Fruit fly (Drosophila melanogaster) whole organism, embryonic: ENCODE results near the gene nonC.

Experiments
- CG10267 ChIP-seq: fragments of 200-800 bp; sonication (Bioruptor generic); optimal IDR thresholded peaks from 2 replicates; lab custom pipeline; 2018; ENCODE audit warnings: missing biosample characterization, mild to moderate bottlenecking, missing genetic modification characterization, moderate library complexity
- CG10979 ChIP-seq: fragments of 200-800 bp; sonication (Bioruptor generic); optimal IDR thresholded peaks from 2 replicates; lab custom pipeline; 2018; ENCODE audit warnings: missing biosample characterization, mild to moderate bottlenecking, missing genetic modification characterization, moderate library complexity
- CG11504 ChIP-seq: fragments of 200-800 bp; sonication (Bioruptor generic); optimal IDR thresholded peaks from 3 replicates; lab custom pipeline; 2019; ENCODE audit warnings: missing biosample characterization, mild to moderate bottlenecking, missing genetic modification characterization, moderate library complexity
- CG13424 ChIP-seq: fragments of 200-800 bp; sonication (Bioruptor generic); optimal IDR thresholded peaks from 2 replicates; lab custom pipeline; 2019; ENCODE audit warnings: missing biosample characterization, mild to moderate bottlenecking, missing genetic modification characterization, moderate library complexity
- CG13775 ChIP-seq: fragments of 200-800 bp; sonication (Bioruptor generic); optimal IDR thresholded peaks from 3 replicates; lab custom pipeline; 2017; ENCODE audit warnings: missing biosample characterization, mild to moderate bottlenecking, missing genetic modification characterization
- CG14667 ChIP-seq: fragments of 200-800 bp; sonication (Bioruptor generic); IDR thresholded peaks from 2 replicates; pipeline ENCODE4 v1.3.6; 2022; ENCODE audit warnings: missing biosample characterization, missing genetic modification characterization
- CG15269 ChIP-seq: fragments of 200-800 bp; sonication (Bioruptor generic); optimal IDR thresholded peaks from 2 replicates; lab custom pipeline; 2018; ENCODE audit warnings: missing biosample characterization, mild to moderate bottlenecking, missing genetic modification characterization, moderate library complexity
- CG17328 ChIP-seq: fragments of 200-800 bp; sonication (Bioruptor generic); IDR thresholded peaks from 2 replicates; pipeline ENCODE4 v1.3.6; 2022; ENCODE audit warnings: missing biosample characterization, missing genetic modification characterization
- CG17568 ChIP-seq: fragments of 200-800 bp; sonication (Bioruptor generic); optimal IDR thresholded peaks from 2 replicates; lab custom pipeline; 2018; ENCODE audit warnings: missing biosample characterization, mild to moderate bottlenecking, missing genetic modification characterization, moderate library complexity
- CG18619 ChIP-seq: fragments of 200-800 bp; sonication (Bioruptor generic); optimal IDR thresholded peaks from 3 replicates; lab custom pipeline; 2017; ENCODE audit warnings: missing biosample characterization, mild to moderate bottlenecking, missing genetic modification characterization
- CG30431 ChIP-seq: fragments of 200-800 bp; sonication (Bioruptor generic); optimal IDR thresholded peaks from 2 replicates; lab custom pipeline; 2017; ENCODE audit warnings: missing biosample characterization, missing genetic modification characterization
- CG3838 ChIP-seq: fragments of 200-800 bp; sonication (Bioruptor generic); optimal IDR thresholded peaks from 3 replicates; lab custom pipeline; 2016; ENCODE audit warnings: missing biosample characterization, missing genetic modification characterization
- CG4820 ChIP-seq: fragments of 200-800 bp; sonication (Bioruptor generic); optimal IDR thresholded peaks from 3 replicates; lab custom pipeline; 2016; ENCODE audit warnings: missing biosample characterization, missing genetic modification characterization
- CG6175 ChIP-seq: fragments of 200-800 bp; sonication (Bioruptor generic); IDR thresholded peaks from 3 replicates; pipeline ENCODE4 v1.3.6; 2022; ENCODE audit warnings: missing biosample characterization, missing genetic modification characterization
- CG6254 ChIP-seq: fragments of 200-800 bp; sonication (Bioruptor generic); optimal IDR thresholded peaks from 3 replicates; lab custom pipeline; 2017; ENCODE audit warnings: mild to moderate bottlenecking, missing biosample characterization, missing genetic modification reagents, missing genetic modification characterization
- CG7839 ChIP-seq: fragments of 200-800 bp; sonication (Bioruptor generic); optimal IDR thresholded peaks from 3 replicates; lab custom pipeline; 2018; ENCODE audit warnings: missing biosample characterization, mild to moderate bottlenecking, missing genetic modification characterization, moderate library complexity
- CG8290 ChIP-seq, 3 experiments: fragments of 200-800 bp; sonication (Bioruptor generic); optimal IDR thresholded peaks; 2 replicates each; lab custom pipeline; 2016 to 2019; ENCODE audit warnings: missing biosample characterization in 3 of 3, missing genetic modification characterization in 3 of 3, mild to moderate bottlenecking in 2 of 3, moderate library complexity in 1 of 3
- CG8359 ChIP-seq: fragments of 200-800 bp; sonication (Bioruptor generic); optimal IDR thresholded peaks from 2 replicates; lab custom pipeline; 2017; ENCODE audit warnings: missing biosample characterization, mild to moderate bottlenecking, missing genetic modification characterization, borderline replicate concordance
- CG9932 ChIP-seq: fragments of 200-800 bp; sonication (Bioruptor generic); IDR thresholded peaks from 2 replicates; pipeline ENCODE4 v1.3.6; 2022; ENCODE audit warnings: missing biosample characterization, missing genetic modification characterization
- Chrac-16 ChIP-seq: fragments of 200-800 bp; sonication (Bioruptor generic); optimal IDR thresholded peaks from 3 replicates; lab custom pipeline; 2016; ENCODE audit warnings: missing biosample characterization, missing genetic modification characterization
- CoRest ChIP-seq: fragments of 200-800 bp; sonication (Bioruptor generic); optimal IDR thresholded peaks from 3 replicates; lab custom pipeline; 2018; ENCODE audit warnings: missing biosample characterization, mild to moderate bottlenecking, missing genetic modification characterization, moderate library complexity
- Dbx ChIP-seq: fragments of 200-800 bp; sonication (Bioruptor generic); IDR thresholded peaks from 3 replicates; pipeline ENCODE4 v1.3.6; 2022; ENCODE audit warnings: missing biosample characterization, missing genetic modification characterization
- Deaf1 ChIP-seq: fragments of 200-800 bp; optimal IDR thresholded peaks from 3 replicates; lab custom pipeline; 2019; ENCODE audit warnings: missing biosample characterization, mild to moderate bottlenecking, missing genetic modification characterization, moderate library complexity
- Dp ChIP-seq: fragments of 200-800 bp; sonication (Bioruptor generic); optimal IDR thresholded peaks from 2 replicates; lab custom pipeline; 2018; ENCODE audit warnings: missing biosample characterization, mild to moderate bottlenecking, missing genetic modification characterization, moderate library complexity
- Eip74EF ChIP-seq, 2 experiments: fragments of 200-800 bp in 1 of 2; fragments of >200 bp in 1 of 2; sonication (Bioruptor generic) in 1 of 2; optimal IDR thresholded peaks; 2 replicates each; lab custom pipeline; 2017 to 2019; ENCODE audit warnings: missing biosample characterization in 2 of 2, missing genetic modification characterization in 2 of 2, mild to moderate bottlenecking in 1 of 2, moderate library complexity in 1 of 2
- Hr51 ChIP-seq, 2 experiments: fragments of 200-800 bp; sonication (Bioruptor generic); optimal IDR thresholded peaks; 2 replicates in 1 of 2; 3 replicates in 1 of 2; lab custom pipeline; 2016 to 2018; ENCODE audit warnings: missing biosample characterization in 2 of 2, missing genetic modification characterization in 2 of 2, mild to moderate bottlenecking in 1 of 2, moderate library complexity in 1 of 2
- Sox100B ChIP-seq: fragments of 200-800 bp; sonication (Bioruptor generic); optimal IDR thresholded peaks from 3 replicates; lab custom pipeline; 2018; ENCODE audit warnings: missing biosample characterization, mild to moderate bottlenecking, missing genetic modification characterization
- Sox102F ChIP-seq: fragments of 200-800 bp; sonication (Bioruptor generic); optimal IDR thresholded peaks from 2 replicates; lab custom pipeline; 2018; ENCODE audit warnings: missing biosample characterization, mild to moderate bottlenecking, missing genetic modification characterization, moderate library complexity
- amos ChIP-seq: fragments of 200-800 bp; sonication (Bioruptor generic); IDR thresholded peaks from 2 replicates; pipeline ENCODE4 v1.3.6; 2022; ENCODE audit warnings: missing biosample characterization, missing genetic modification characterization; ENCODE audit not compliant: partially characterized antibody
- br ChIP-seq: fragments of >200 bp; optimal IDR thresholded peaks from 2 replicates; lab custom pipeline; 2017
- cas ChIP-seq: fragments of 200-800 bp; sonication (Bioruptor generic); IDR thresholded peaks from 2 replicates; pipeline ENCODE4 v1.3.6; 2022; ENCODE audit warnings: missing biosample characterization, missing genetic modification characterization
- caup ChIP-seq: fragments of 200-800 bp; sonication (Bioruptor generic); optimal IDR thresholded peaks from 3 replicates; lab custom pipeline; 2017; ENCODE audit warnings: missing biosample characterization, mild to moderate bottlenecking, missing genetic modification characterization, moderate library complexity; ENCODE audit not compliant: severe bottlenecking
- chinmo ChIP-seq: fragments of 200-800 bp; sonication (Bioruptor generic); IDR thresholded peaks from 4 replicates; pipeline ENCODE4 v1.3.6; 2022; ENCODE audit warnings: missing biosample characterization, missing genetic modification characterization; ENCODE audit not compliant: partially characterized antibody
- chn ChIP-seq: fragments of 200-800 bp; sonication (Bioruptor generic); optimal IDR thresholded peaks from 2 replicates; lab custom pipeline; 2016; ENCODE audit warnings: missing biosample characterization, missing genetic modification characterization
- ci ChIP-seq: fragments of 200-800 bp; sonication (Bioruptor generic); IDR thresholded peaks from 3 replicates; pipeline ENCODE4 v1.3.6; 2022; ENCODE audit warnings: missing biosample characterization, missing genetic modification characterization
- crp ChIP-seq, 2 experiments: fragments of 200-800 bp; sonication (Bioruptor generic); optimal IDR thresholded peaks; 2 replicates in 1 of 2; 3 replicates in 1 of 2; lab custom pipeline; 2017; ENCODE audit warnings: missing biosample characterization in 2 of 2, missing genetic modification characterization in 2 of 2, mild to moderate bottlenecking in 1 of 2, moderate library complexity in 1 of 2
- dysf ChIP-seq: fragments of 200-800 bp; sonication (Bioruptor generic); IDR thresholded peaks from 3 replicates; pipeline ENCODE4 v1.3.6; 2022; ENCODE audit warnings: missing biosample characterization, missing genetic modification characterization
- ewg ChIP-seq: fragments of 200-800 bp; sonication (Bioruptor generic); optimal IDR thresholded peaks from 3 replicates; lab custom pipeline; 2017; ENCODE audit warnings: mild to moderate bottlenecking, missing biosample characterization, missing genetic modification reagents, missing genetic modification characterization
- eyg ChIP-seq: fragments of 200-800 bp; sonication (Bioruptor generic); optimal IDR thresholded peaks from 3 replicates; lab custom pipeline; 2016; ENCODE audit warnings: missing biosample characterization, missing genetic modification characterization
- gro ChIP-seq: fragments of 200-800 bp; sonication (Bioruptor generic); optimal IDR thresholded peaks from 2 replicates; lab custom pipeline; 2016; ENCODE audit warnings: missing biosample characterization, missing genetic modification characterization
- luna ChIP-seq: fragments of 200-800 bp; sonication (Bioruptor generic); optimal IDR thresholded peaks from 2 replicates; lab custom pipeline; 2016; ENCODE audit warnings: missing biosample characterization, missing genetic modification characterization
- mirr ChIP-seq: fragments of 200-800 bp; sonication (Bioruptor generic); optimal IDR thresholded peaks from 3 replicates; lab custom pipeline; 2018; ENCODE audit warnings: missing biosample characterization, mild to moderate bottlenecking, missing genetic modification characterization
- nom ChIP-seq: fragments of 200-800 bp; sonication (Bioruptor generic); optimal IDR thresholded peaks from 2 replicates; lab custom pipeline; 2017; ENCODE audit warnings: missing biosample characterization, missing genetic modification characterization, mild to moderate bottlenecking, moderate library complexity, missing genetic modification reagents
- oc ChIP-seq: fragments of 200-800 bp; sonication (Bioruptor generic); optimal IDR thresholded peaks from 2 replicates; lab custom pipeline; 2018; ENCODE audit warnings: missing biosample characterization, mild to moderate bottlenecking, missing genetic modification characterization, moderate library complexity
- pan ChIP-seq, 4 experiments: fragments of >200 bp in 3 of 4; fragments of 200-800 bp in 1 of 4; sonication (Bioruptor generic) in 1 of 4; optimal IDR thresholded peaks in 3 of 4; IDR thresholded peaks in 1 of 4; 2 replicates each; pipeline versions ENCODE4 v1.3.6 to Lab custom; 2017 to 2022; ENCODE audit warnings: missing biosample characterization in 2 of 4, missing genetic modification characterization in 2 of 4, mixed read lengths in 1 of 4
- phol ChIP-seq: fragments of 200-800 bp; sonication (Bioruptor generic); optimal IDR thresholded peaks from 3 replicates; lab custom pipeline; 2018; ENCODE audit warnings: missing biosample characterization, mild to moderate bottlenecking, missing genetic modification characterization, moderate library complexity
- sens ChIP-seq: fragments of 200-800 bp; sonication (Bioruptor generic); peaks from one replicate; lab custom pipeline; 2016; ENCODE audit warnings: missing biosample characterization, missing genetic modification characterization

The nonC gene

DNA sequence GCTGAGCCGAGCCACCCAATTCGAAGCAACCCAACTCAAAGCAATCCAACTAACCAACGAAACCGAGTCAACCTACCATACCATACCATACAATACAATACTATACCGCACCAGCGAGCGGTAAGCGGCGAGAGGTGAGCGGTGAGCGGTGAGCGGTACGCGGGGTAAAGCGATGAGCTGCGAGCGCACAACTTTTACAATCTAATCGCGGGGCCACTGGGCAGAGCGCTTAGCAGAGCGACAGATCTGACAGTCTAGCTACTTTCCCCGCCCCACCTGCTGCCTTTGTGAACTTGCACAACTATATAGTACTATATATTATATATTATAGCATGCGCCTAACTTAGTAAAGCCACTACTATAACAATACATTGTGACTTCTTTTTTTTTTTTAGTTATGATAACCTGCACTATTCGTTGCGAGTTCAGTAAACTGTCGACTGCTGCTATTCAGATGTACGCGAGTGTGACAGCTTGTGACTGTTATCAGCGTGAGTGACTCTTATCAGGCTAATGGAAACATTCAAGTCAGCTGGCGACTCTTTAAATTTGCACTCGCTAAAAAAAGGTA lies 23.5 kb upstream of the nonC start (continued):
- peak; percentile 14 for TF ChIP-seq CG30431 (GFP tag; lab: Kevin White, UChicago)
- TF ChIP-seq Sox100B (GFP tag; lab: Kevin White, UChicago): peak; percentile 22
- TF ChIP-seq caup (GFP tag; lab: Kevin White, UChicago): peak; percentile 7
- TF ChIP-seq oc (tag; lab: Kevin White, UChicago): peak; percentile 54
- TF ChIP-seq CG11504: peak; percentile 47
- TF ChIP-seq Dp (GFP tag; lab: Kevin White, UChicago): no peak
- peak; percentile 6 for TF ChIP-seq CG4820
- peak; percentile 46 for TF ChIP-seq CG18619 (GFP tag; lab: Kevin White, UChicago)
- TF ChIP-seq CG15269 (tag; lab: Kevin White, UChicago): peak; percentile 25
- peak in 1 of 2 experiments; percentile 61 for TF ChIP-seq Hr51 (GFP tag; optimal IDR thresholded peaks at IDR 0.05; lab: Kevin White, UChicago)
- no peak for TF ChIP-seq CG8290 (GFP tag; optimal IDR thresholded peaks at IDR 0.05; lab: Kevin White, UChicago)
- peak in 1 of 2 experiments; percentile 77 for TF ChIP-seq CG8290 (tag; optimal IDR thresholded peaks at IDR 0.05; lab: Kevin White, UChicago)
- no peak for TF ChIP-seq ewg (GFP tag; lab: Kevin White, UChicago)
- TF ChIP-seq CG7839 (tag; lab: Kevin White, UChicago): peak; percentile 51
- peak; percentile 38 for TF ChIP-seq CG6254 (GFP tag; lab: Kevin White, UChicago)
- peak; percentile 25; the same call in 1 of the 2 replicates for TF ChIP-seq CG9932 (GFP tag; lab: Robert Waterston, UW)
- TF ChIP-seq CG10979 (tag; lab: Kevin White, UChicago): peak; percentile 31
- peak; percentile 13 for TF ChIP-seq Deaf1 (tag; lab: Kevin White, UChicago)
- no peak for TF ChIP-seq Eip74EF (GFP tag; optimal IDR thresholded peaks at IDR 0.05; lab: Kevin White, UChicago)
- TF ChIP-seq sens (GFP tag; lab: Kevin White, UChicago): peak; percentile 50
- TF ChIP-seq dysf: peak; percentile 37; the same call in 1 of the 3 replicates
- peak; percentile 45; the same call in 1 of the 3 replicates for TF ChIP-seq Dbx (GFP tag; lab: Robert Waterston, UW)
- peak; percentile 17 for TF ChIP-seq CG13775 (GFP tag; lab: Kevin White, UChicago)
- TF ChIP-seq pan (optimal IDR thresholded peaks at IDR 0.05; lab: Kevin White, UChicago): no peak
- peak in 1 of 2 experiments; percentile 30 for TF ChIP-seq pan (GFP tag; optimal IDR thresholded peaks at IDR 0.05 in 1 of 2, IDR thresholded peaks at IDR 0.05 in 1 of 2)
- peak; percentile 67 for TF ChIP-seq CG17328 (GFP tag; lab: Robert Waterston, UW)
- TF ChIP-seq chinmo (GFP tag; lab: Robert Waterston, UW): peak; percentile 82; the same call in 3 of the 4 replicates
- TF ChIP-seq CG3838: no peak
- TF ChIP-seq Chrac-16 (GFP tag; lab: Kevin White, UChicago): peak; percentile 17
- TF ChIP-seq amos (GFP tag; lab: Robert Waterston, UW): peak; percentile 33; the same call in 1 of the 2 replicates
- TF ChIP-seq CG10267 (tag; lab: Kevin White, UChicago): peak; percentile 20
- peak; percentile 37 for TF ChIP-seq CG13424 (tag; lab: Kevin White, UChicago)
- no peak for TF ChIP-seq CG14667 (GFP tag; lab: Robert Waterston, UW)
- no peak for TF ChIP-seq luna (GFP tag; lab: Kevin White, UChicago)
- TF ChIP-seq CoRest: peak; percentile 18
- TF ChIP-seq phol (tag; lab: Kevin White, UChicago): peak; percentile 40
- no peak for TF ChIP-seq br (lab: Kevin White, UChicago)
- no peak for TF ChIP-seq CG8359 (GFP tag; lab: Kevin White, UChicago)
- TF ChIP-seq Sox102F (GFP tag; lab: Kevin White, UChicago): peak; percentile 51
- TF ChIP-seq eyg: no peak
- TF ChIP-seq CG17568 (GFP tag; lab: Kevin White, UChicago): peak; percentile 33
- TF ChIP-seq CG6175 (GFP tag; lab: Robert Waterston, UW): 0 out of 3 replicates have a peak, but pooled peaks have one; percentile 17
- TF ChIP-seq chn (GFP tag; lab: Kevin White, UChicago): no peak
- TF ChIP-seq mirr (GFP tag; lab: Kevin White, UChicago): peak; percentile 60
- no peak for TF ChIP-seq nom
- TF ChIP-seq ci (GFP tag; lab: Robert Waterston, UW): peak; percentile 68; the same call in 2 of the 3 replicates
- TF ChIP-seq cas (GFP tag; lab: Robert Waterston, UW): 0 out of 2 replicates have a peak, but pooled peaks have one; percentile 44
- peak in 1 of 2 experiments; percentile 26 for TF ChIP-seq crp (GFP tag; optimal IDR thresholded peaks at IDR 0.05; lab: Kevin White, UChicago)
- TF ChIP-seq gro (GFP tag; lab: Kevin White, UChicago): peak; percentile 20
